Worm (Caenorhabditis elegans) whole organism, late embryonic: ENCODE measurements around the gene K08C7.4.

ENCODE experiments used
- ceh-22 ChIP-seq: sonication (generic microtip); optimal IDR thresholded peaks from 2 replicates; lab custom pipeline; 2017; ENCODE audit warnings: missing biosample characterization, missing genetic modification characterization
- ceh-24 ChIP-seq: sonication (generic microtip); optimal IDR thresholded peaks from 2 replicates; lab custom pipeline; 2016; ENCODE audit warnings: mild to moderate bottlenecking, missing genetic modification characterization, missing compliant biosample characterization
- lin-11 ChIP-seq: fragments of 200-800 bp; sonication (Bioruptor generic); optimal IDR thresholded peaks from 2 replicates; lab custom pipeline; 2018; ENCODE audit warnings: mild to moderate bottlenecking, missing genetic modification characterization, missing compliant biosample characterization
- pax-1 ChIP-seq: fragments of 150-350 bp; optimal IDR thresholded peaks from 2 replicates; lab custom pipeline; 2014; ENCODE audit warnings: missing biosample characterization, missing genetic modification characterization

- TF ChIP-seq lin-11 (tag; lab: Kevin White, UChicago) = no peak
- TF ChIP-seq pax-1 (tag; lab: Kevin White, UChicago) = no peak
- no peak for TF ChIP-seq ceh-22
- no peak for TF ChIP-seq ceh-24 (tag; lab: Kevin White, UChicago)
Observed at ce11 chrIV:10630953-10631554, 49.2 kb downstream of the K08C7.4 start, which contains the start of gene F56C4.4.
